Worm (Caenorhabditis elegans) whole organism, L1 larva: Measurements from ENCODE around the gene mff-1.

Source experiments
- C04F5.9 ChIP-seq: sonication (generic microtip); optimal IDR thresholded peaks from 2 replicates; lab custom pipeline; 2016; ENCODE audit warnings: missing genetic modification characterization, missing compliant biosample characterization
- F16B12.6 ChIP-seq: fragments of 150-350 bp; optimal IDR thresholded peaks from 2 replicates; lab custom pipeline; 2014; ENCODE audit warnings: missing biosample characterization, missing genetic modification characterization
- aly-2 ChIP-seq: fragments of 150-350 bp; optimal IDR thresholded peaks from 2 replicates; lab custom pipeline; 2014; ENCODE audit warnings: missing biosample characterization, missing genetic modification characterization
- ama-1 ChIP-seq: fragments of 150-350 bp; optimal IDR thresholded peaks from 2 replicates; lab custom pipeline; 2014
- ceh-8 ChIP-seq: fragments of 200-800 bp; sonication (Bioruptor generic); optimal IDR thresholded peaks from 2 replicates; lab custom pipeline; 2018; ENCODE audit warnings: mild to moderate bottlenecking, missing genetic modification characterization, moderate library complexity, missing compliant biosample characterization
- ceh-82 ChIP-seq, 3 experiments: fragments of 150-350 bp in 1 of 3; sonication (generic microtip) in 2 of 3; optimal IDR thresholded peaks; 2 replicates each; lab custom pipeline; 2014 to 2017; ENCODE audit warnings: missing biosample characterization in 3 of 3, missing genetic modification characterization in 3 of 3
- dsc-1 ChIP-seq: sonication (generic microtip); optimal IDR thresholded peaks from 2 replicates; lab custom pipeline; 2016; ENCODE audit warnings: mild to moderate bottlenecking, missing genetic modification characterization, missing compliant biosample characterization
- egl-13 ChIP-seq: sonication (generic microtip); optimal IDR thresholded peaks from 2 replicates; lab custom pipeline; 2016; ENCODE audit warnings: missing genotype, missing genetic modification reagents, missing genetic modification characterization, missing compliant biosample characterization
- ets-5 ChIP-seq: fragments of 200-800 bp; sonication (Bioruptor generic); IDR thresholded peaks from 2 replicates; pipeline ENCODE4 v1.3.6; 2022; ENCODE audit warnings: missing genetic modification characterization, missing compliant biosample characterization
- fkh-10 ChIP-seq: sonication (generic microtip); optimal IDR thresholded peaks from 2 replicates; lab custom pipeline; 2017; ENCODE audit warnings: missing biosample characterization, missing genetic modification reagents, missing genetic modification characterization
- fkh-8 ChIP-seq: sonication (generic microtip); optimal IDR thresholded peaks from 2 replicates; lab custom pipeline; 2016; ENCODE audit warnings: mild to moderate bottlenecking, missing genetic modification characterization, missing compliant biosample characterization
- fos-1 ChIP-seq: fragments of 150-350 bp; optimal IDR thresholded peaks from 2 replicates; lab custom pipeline; 2014; ENCODE audit warnings: missing biosample characterization, missing genetic modification characterization
- hlh-4 ChIP-seq: sonication (generic microtip); optimal IDR thresholded peaks from 2 replicates; lab custom pipeline; 2016; ENCODE audit warnings: mild to moderate bottlenecking, missing genetic modification characterization, missing compliant biosample characterization
- hpl-2 ChIP-seq: fragments of 150-350 bp; optimal IDR thresholded peaks from 2 replicates; lab custom pipeline; 2014; ENCODE audit warnings: missing biosample characterization, missing genetic modification reagents, missing genetic modification characterization
- isw-1 ChIP-seq: fragments of 200-800 bp; sonication (Bioruptor generic); IDR thresholded peaks from 2 replicates; pipeline ENCODE4 v1.3.6; 2022; ENCODE audit warnings: missing genetic modification characterization, missing compliant biosample characterization
- lin-13 ChIP-seq: fragments of 150-350 bp; optimal IDR thresholded peaks from 2 replicates; lab custom pipeline; 2014; ENCODE audit warnings: missing biosample characterization, missing genetic modification reagents, missing genetic modification characterization
- lin-15B ChIP-seq: fragments of 150-350 bp; sonication (generic microtip); optimal IDR thresholded peaks from 3 replicates; lab custom pipeline; 2014; ENCODE audit warnings: missing biosample characterization, missing genetic modification characterization
- lin-35 ChIP-seq, 2 experiments: fragments of 150-350 bp; optimal IDR thresholded peaks; 2 replicates each; lab custom pipeline; 2014; ENCODE audit warnings: missing biosample characterization in 2 of 2, missing genetic modification characterization in 2 of 2, missing genetic modification reagents in 2 of 2
- lsy-2 ChIP-seq, 2 experiments: fragments of 150-350 bp; optimal IDR thresholded peaks; 2 replicates each; lab custom pipeline; 2014; ENCODE audit warnings: missing biosample characterization in 2 of 2, missing genetic modification characterization in 2 of 2
- mab-9 ChIP-seq: fragments of 200-800 bp; sonication (Bioruptor generic); IDR thresholded peaks from 2 replicates; pipeline ENCODE4 v1.3.6; 2022; ENCODE audit warnings: missing genetic modification reagents, missing genetic modification characterization, missing compliant biosample characterization
- nhr-11 ChIP-seq: fragments of 150-350 bp; optimal IDR thresholded peaks from 2 replicates; lab custom pipeline; 2014; ENCODE audit warnings: missing biosample characterization, missing genetic modification characterization
- nhr-12 ChIP-seq: sonication (generic microtip); optimal IDR thresholded peaks from 2 replicates; lab custom pipeline; 2017; ENCODE audit warnings: missing biosample characterization, missing genetic modification characterization
- nhr-20 ChIP-seq: sonication (generic microtip); optimal IDR thresholded peaks from 2 replicates; lab custom pipeline; 2016; ENCODE audit warnings: mild to moderate bottlenecking, missing genetic modification characterization, missing compliant biosample characterization
- nhr-47 ChIP-seq: sonication (generic microtip); optimal IDR thresholded peaks from 2 replicates; lab custom pipeline; 2016; ENCODE audit warnings: mild to moderate bottlenecking, missing genetic modification characterization, moderate library complexity, missing compliant biosample characterization
- nhr-71 ChIP-seq: sonication (generic microtip); optimal IDR thresholded peaks from 2 replicates; lab custom pipeline; 2016; ENCODE audit warnings: mild to moderate bottlenecking, missing genetic modification characterization, moderate library complexity, missing compliant biosample characterization
- nhr-76 ChIP-seq: sonication (generic microtip); optimal IDR thresholded peaks from 2 replicates; lab custom pipeline; 2017; ENCODE audit warnings: missing biosample characterization, missing genetic modification characterization
- nhr-77 ChIP-seq: fragments of 150-350 bp; optimal IDR thresholded peaks from 2 replicates; lab custom pipeline; 2014; ENCODE audit warnings: missing biosample characterization, missing genetic modification characterization
- nhr-85 ChIP-seq: sonication (generic microtip); peaks from one replicate; lab custom pipeline; 2016; ENCODE audit warnings: missing genetic modification characterization, inconsistent platforms, missing compliant biosample characterization
- pag-3 ChIP-seq: sonication (generic microtip); optimal IDR thresholded peaks from 2 replicates; lab custom pipeline; 2017; ENCODE audit warnings: missing genetic modification characterization, mild to moderate bottlenecking, missing compliant biosample characterization, antibody characterized with exemption, borderline replicate concordance; ENCODE audit not compliant: insufficient read depth
- rnt-1 ChIP-seq: sonication (generic microtip); optimal IDR thresholded peaks from 2 replicates; lab custom pipeline; 2016; ENCODE audit warnings: mild to moderate bottlenecking, missing genetic modification characterization, moderate library complexity, missing compliant biosample characterization
- skn-1 ChIP-seq: fragments of 150-350 bp; optimal IDR thresholded peaks from 2 replicates; lab custom pipeline; 2014; ENCODE audit warnings: missing biosample characterization, missing genetic modification characterization
- snpc-4 ChIP-seq: fragments of 150-350 bp; optimal IDR thresholded peaks from 2 replicates; lab custom pipeline; 2014; ENCODE audit warnings: missing biosample characterization, missing genetic modification characterization
- snu-23 ChIP-seq: sonication (generic microtip); optimal IDR thresholded peaks from 2 replicates; lab custom pipeline; 2016; ENCODE audit warnings: missing genetic modification characterization, missing compliant biosample characterization
- sup-37 ChIP-seq: fragments of 200-800 bp; sonication (Bioruptor generic); optimal IDR thresholded peaks from 2 replicates; lab custom pipeline; 2018; ENCODE audit warnings: mild to moderate bottlenecking, missing genetic modification characterization, missing compliant biosample characterization
- vab-15 ChIP-seq: sonication (generic microtip); optimal IDR thresholded peaks from 2 replicates; lab custom pipeline; 2017; ENCODE audit warnings: missing genotype, mild to moderate bottlenecking, missing genetic modification characterization, missing compliant biosample characterization
- xbp-1 ChIP-seq: sonication (generic microtip); optimal IDR thresholded peaks from 2 replicates; lab custom pipeline; 2016; ENCODE audit warnings: missing genetic modification characterization, missing compliant biosample characterization

mff-1 gene

ce11 chrX:12958897-12959296 is 28.1 kb downstream of the mff-1 start:
- TF ChIP-seq vab-15 (tag; lab: Kevin White, UChicago): no peak
- no peak for TF ChIP-seq snu-23 (GFP tag; lab: Kevin White, UChicago)
- no peak for TF ChIP-seq nhr-12 (tag; lab: Kevin White, UChicago)
- no peak for TF ChIP-seq nhr-20 (tag; lab: Kevin White, UChicago)
- no peak for TF ChIP-seq snpc-4 (tag; lab: Kevin White, UChicago)
- no peak for TF ChIP-seq C04F5.9 (tag; lab: Kevin White, UChicago)
- no peak for TF ChIP-seq hpl-2 (GFP tag; lab: Kevin White, UChicago)
- TF ChIP-seq nhr-11 (tag; lab: Kevin White, UChicago): no peak
- no peak for TF ChIP-seq ama-1 (lab: Kevin White, UChicago)
- no peak for TF ChIP-seq dsc-1 (tag; lab: Kevin White, UChicago)
- no peak for TF ChIP-seq F16B12.6

ce11 chrX:12951175-12951574 is 35.8 kb downstream of the mff-1 start:
- peak; percentile 55 for TF ChIP-seq fkh-8 (tag; lab: Kevin White, UChicago)
- no peak for TF ChIP-seq lsy-2 (tag; optimal IDR thresholded peaks at IDR 0.05; lab: Kevin White, UChicago)
- TF ChIP-seq nhr-71: peak; percentile 9
- no peak for TF ChIP-seq isw-1 (GFP tag; lab: Robert Waterston, UW)
- TF ChIP-seq hlh-4: peak; percentile 79
- TF ChIP-seq egl-13 (tag; lab: Kevin White, UChicago): no peak

DNA sequence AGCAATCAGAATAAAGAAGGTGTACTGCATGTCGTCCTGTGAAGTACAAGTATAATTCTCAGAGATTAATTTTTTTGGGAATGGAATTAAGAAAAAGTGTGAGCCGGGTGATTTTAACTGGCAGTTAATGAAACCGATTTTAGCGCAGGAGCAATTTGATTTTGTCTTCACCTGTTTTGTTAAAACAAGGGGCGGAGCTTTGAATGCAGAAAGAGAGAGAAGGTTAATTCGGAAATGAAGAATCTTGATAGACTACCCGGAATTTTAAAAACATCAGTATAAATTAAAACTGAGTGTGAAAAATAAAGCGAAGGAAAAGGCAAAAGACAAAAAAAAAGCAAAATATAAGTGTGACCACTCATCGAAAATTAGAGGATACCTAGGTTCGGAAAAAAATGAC is 40.5 kb downstream of the mff-1 start, which contains the start of gene C05E7.3:
C05E7.3 (minus strand) TSS at position 101 of the 400 bp plus-strand sequence.
- TF ChIP-seq nhr-12 (tag; lab: Kevin White, UChicago) (no peak), lin-15B (tag; lab: Kevin White, UChicago) (no peak), pag-3 (tag; lab: Kevin White, UChicago) (no peak), fkh-10 (GFP tag; lab: Kevin White, UChicago) (no peak), lin-13 (GFP tag; lab: Kevin White, UChicago) (no peak), snu-23 (GFP tag; lab: Kevin White, UChicago) (no peak), egl-13 (tag; lab: Kevin White, UChicago) (no peak), nhr-77 (tag; lab: Kevin White, UChicago) (no peak), ceh-8 (GFP tag; lab: Kevin White, UChicago) (no peak)

DNA sequence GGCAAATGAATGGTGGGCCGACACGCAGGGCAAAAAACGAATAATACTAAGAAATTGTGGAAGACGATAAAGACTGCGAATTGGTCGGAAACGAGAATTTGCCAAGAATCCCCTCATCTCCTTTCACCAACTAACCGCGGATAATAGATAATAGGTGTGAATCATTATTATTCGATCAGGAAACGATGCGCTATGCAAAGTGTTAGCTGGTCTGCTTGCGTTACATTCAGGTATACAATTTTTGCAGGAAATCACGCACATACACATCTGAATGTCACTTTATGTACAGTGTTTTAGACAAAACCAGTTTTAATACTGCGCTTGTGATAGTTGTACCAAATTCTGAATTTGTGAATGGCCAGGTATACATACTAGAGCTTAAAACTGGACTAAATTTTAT is 42.4 kb downstream of the mff-1 start:
- TF ChIP-seq nhr-85 (tag; lab: Kevin White, UChicago) (peak; percentile 30), fos-1 (tag; lab: Kevin White, UChicago) (no peak)

- TF ChIP-seq sup-37 (GFP tag; lab: Kevin White, UChicago) (no peak), nhr-76 (no peak), xbp-1 (tag; lab: Kevin White, UChicago) (no peak), ceh-82 (tag; optimal IDR thresholded peaks at IDR 0.05; lab: Kevin White, UChicago) (no peak), vab-15 (tag; lab: Kevin White, UChicago) (no peak), mab-9 (no peak), lin-13 (GFP tag; lab: Kevin White, UChicago) (no peak), pag-3 (tag; lab: Kevin White, UChicago) (no peak), nhr-20 (tag; lab: Kevin White, UChicago) (no peak), lin-35 (GFP tag; optimal IDR thresholded peaks at IDR 0.05; lab: Kevin White, UChicago) (no peak), nhr-11 (tag; lab: Kevin White, UChicago) (no peak), ets-5 (no peak), aly-2 (no peak), nhr-47 (no peak), rnt-1 (tag; lab: Kevin White, UChicago) (no peak), skn-1 (tag; lab: Kevin White, UChicago) (no peak)
These were observed 43.9 kb downstream of the mff-1 start, which contains the start of gene gmap-2 for ce11 chrX:12943166-12943565. gmap-2 (minus strand) TSS chrX:12943266.
